Fruit fly (Drosophila melanogaster): ENCODE results near the gene Arfrp1.

Gene Arfrp1

dm6 chrX:9155715-9156387 lies 49.0 kb downstream of the Arfrp1 start (continued):
- no peak for TF ChIP-seq Rfx (GFP tag; IDR thresholded peaks at IDR 0.05)
- no peak for TF ChIP-seq Dfd (GFP tag; optimal IDR thresholded peaks at IDR 0.05)
- peak; percentile 34 for TF ChIP-seq Dp (GFP tag; optimal IDR thresholded peaks at IDR 0.05)
- no peak for TF ChIP-seq D (optimal IDR thresholded peaks at IDR 0.05)
- peak; percentile 4 for TF ChIP-seq D (GFP tag; optimal IDR thresholded peaks at IDR 0.05)
- TF ChIP-seq Gsc (GFP tag; IDR thresholded peaks at IDR 0.05): no peak
- TF ChIP-seq Six4 (GFP tag; optimal IDR thresholded peaks at IDR 0.05): no peak
- TF ChIP-seq CG8478 (optimal IDR thresholded peaks at IDR 0.05): peak; percentile 65
- TF ChIP-seq Deaf1 (tag; optimal IDR thresholded peaks at IDR 0.05): peak; percentile 81
- TF ChIP-seq Lpt (GFP tag; optimal IDR thresholded peaks at IDR 0.05): no peak
- TF ChIP-seq CG12769 (tag; optimal IDR thresholded peaks at IDR 0.05): no peak
- TF ChIP-seq ac (GFP tag; optimal IDR thresholded peaks at IDR 0.05): peak; percentile 23
- TF ChIP-seq sens-2 (GFP tag; IDR thresholded peaks at IDR 0.05): no peak
- TF ChIP-seq phol (tag; optimal IDR thresholded peaks at IDR 0.05): peak; percentile 71
- no peak for TF ChIP-seq Dbx (GFP tag; IDR thresholded peaks at IDR 0.05)
- TF ChIP-seq CG31441 (GFP tag; IDR thresholded peaks at IDR 0.05): no peak
- TF ChIP-seq amos (GFP tag; IDR thresholded peaks at IDR 0.05; ENCODE audit: partially characterized antibody): 0 out of 2 replicates have a peak, but pooled peaks have one; percentile 15
- no peak for TF ChIP-seq HLH4C (GFP tag; IDR thresholded peaks at IDR 0.05; ENCODE audit: partially characterized antibody)
- TF ChIP-seq wor (GFP tag; IDR thresholded peaks at IDR 0.05): no peak
- no peak for TF ChIP-seq CG5180 (GFP tag; optimal IDR thresholded peaks at IDR 0.05)
- TF ChIP-seq Camta (GFP tag; optimal IDR thresholded peaks at IDR 0.05): no peak
- peak; percentile 5 for TF ChIP-seq exex (tag; optimal IDR thresholded peaks at IDR 0.05)
- no peak for TF ChIP-seq YL-1 (GFP tag; optimal IDR thresholded peaks at IDR 0.05)
- TF ChIP-seq nerfin-2 (GFP tag; IDR thresholded peaks at IDR 0.05; ENCODE audit: partially characterized antibody): no peak
- no peak for TF ChIP-seq MESR4 (GFP tag; optimal IDR thresholded peaks at IDR 0.05)
- TF ChIP-seq Nf-YC (tag; optimal IDR thresholded peaks at IDR 0.05): peak; percentile 45
- TF ChIP-seq twi (tag; optimal IDR thresholded peaks at IDR 0.05): peak; percentile 74
- no peak for TF ChIP-seq CG10431 (GFP tag; optimal IDR thresholded peaks at IDR 0.05)
- peak; percentile 59 for TF ChIP-seq sqz (GFP tag; optimal IDR thresholded peaks at IDR 0.05)
- TF ChIP-seq Drgx (GFP tag; IDR thresholded peaks at IDR 0.05): peak; percentile 31; the same call in 1 of the 2 replicates
- no peak for TF ChIP-seq cwo (GFP tag; optimal IDR thresholded peaks at IDR 0.05)
- TF ChIP-seq Tbp (GFP tag; optimal IDR thresholded peaks at IDR 0.05): no peak
- peak in 1 of 2 experiments; percentile 96 for TF ChIP-seq Pdp1 (GFP tag; optimal IDR thresholded peaks at IDR 0.05)
- peak; percentile 26 for TF ChIP-seq HLHmδ (GFP tag; optimal IDR thresholded peaks at IDR 0.05)
- no peak for TF ChIP-seq Taf1 (GFP tag; IDR thresholded peaks at IDR 0.05)
- TF ChIP-seq MTF-1 (GFP tag; optimal IDR thresholded peaks at IDR 0.05; ENCODE audit: borderline replicate concordance): no peak
- TF ChIP-seq CG10321 (GFP tag; IDR thresholded peaks at IDR 0.05): peak; percentile 94
- 0 out of 3 replicates have a peak, but pooled peaks have one; percentile 21 for TF ChIP-seq ci (GFP tag; IDR thresholded peaks at IDR 0.05)
- TF ChIP-seq bowl (GFP tag; IDR thresholded peaks at IDR 0.05): no peak

DNA sequence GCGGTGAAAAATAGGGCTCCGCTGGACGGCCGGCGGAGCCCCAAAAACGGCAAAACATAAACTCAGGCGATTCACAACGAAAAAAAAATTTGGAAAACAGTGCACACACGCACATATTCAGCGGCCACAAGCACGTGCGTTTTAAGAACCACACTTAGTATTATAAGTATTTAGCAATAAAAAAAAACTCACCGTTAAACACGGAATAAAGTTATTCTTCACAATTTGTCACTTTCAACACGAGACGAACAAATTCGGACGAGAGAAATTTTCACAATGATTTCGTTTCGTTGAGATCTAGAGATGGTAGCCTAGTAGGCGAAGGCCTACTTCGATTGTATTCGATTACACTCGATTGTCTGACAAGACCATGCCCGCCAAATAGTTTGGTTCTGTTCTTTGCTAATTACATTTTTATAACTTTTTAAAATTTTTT lies 49.5 kb downstream of the Arfrp1 start, which contains the start of gene His3.3B:
His3.3B (minus strand) TSS at position 282 of the 436 bp plus-strand sequence.
- TF ChIP-seq zf30C (GFP tag; optimal IDR thresholded peaks at IDR 0.05) (peak; percentile 13), CG33213 (GFP tag; optimal IDR thresholded peaks at IDR 0.05) (no peak), emc (GFP tag; optimal IDR thresholded peaks at IDR 0.05) (no peak), CG34224 (GFP tag; IDR thresholded peaks at IDR 0.05; ENCODE audit: partially characterized antibody) (0 out of 3 replicates have a peak, but pooled peaks have one; percentile 10), hbn (GFP tag; IDR thresholded peaks at IDR 0.05; ENCODE audit: partially characterized antibody) (0 out of 2 replicates have a peak, but pooled peaks have one; percentile 24), CG1024 (GFP tag; IDR thresholded peaks at IDR 0.05) (no peak), esg (GFP tag; conservative IDR thresholded peaks at IDR 0.05) (no peak), Poxn (GFP tag; IDR thresholded peaks at IDR 0.05) (no peak), cato (GFP tag; optimal IDR thresholded peaks at IDR 0.05; ENCODE audit: borderline replicate concordance) (no peak), chinmo (GFP tag; IDR thresholded peaks at IDR 0.05; ENCODE audit: partially characterized antibody) (0 out of 4 replicates have a peak, but pooled peaks have one; percentile 51), CG17385 (GFP tag; optimal IDR thresholded peaks at IDR 0.05) (peak; percentile 17), Dbx (GFP tag; IDR thresholded peaks at IDR 0.05) (no peak), lov (optimal IDR thresholded peaks at IDR 0.05) (no peak), lov (GFP tag; IDR thresholded peaks at IDR 0.05) (no peak)

Data from whole organism, embryonic.